Worm (Caenorhabditis elegans) whole organism, mixed stage, embryonic: ENCODE results near the gene F28C6.8.

Experiments
- bed-3 ChIP-seq: fragments of 200-800 bp; sonication (Bioruptor generic); optimal IDR thresholded peaks from 3 replicates; lab custom pipeline; 2018; ENCODE audit warnings: mild to moderate bottlenecking, missing genetic modification characterization, moderate library complexity, missing compliant biosample characterization
- ceh-83 ChIP-seq: fragments of 200-800 bp; sonication (Bioruptor generic); optimal IDR thresholded peaks from 2 replicates; lab custom pipeline; 2018; ENCODE audit warnings: mild to moderate bottlenecking, missing genetic modification characterization, missing compliant biosample characterization
- ces-1 ChIP-seq: fragments of 150-350 bp; optimal IDR thresholded peaks from 2 replicates; lab custom pipeline; 2014; ENCODE audit warnings: missing biosample characterization, missing genetic modification reagents, missing genetic modification characterization
- lin-13 ChIP-seq: fragments of 150-350 bp; optimal IDR thresholded peaks from 2 replicates; lab custom pipeline; 2014; ENCODE audit warnings: missing biosample characterization, missing genetic modification characterization
- lin-32 ChIP-seq: fragments of 200-800 bp; sonication (Bioruptor generic); optimal IDR thresholded peaks from 2 replicates; lab custom pipeline; 2018; ENCODE audit warnings: mild to moderate bottlenecking, missing genetic modification characterization, missing compliant biosample characterization
- lsy-2 ChIP-seq: fragments of 150-350 bp; optimal IDR thresholded peaks from 2 replicates; lab custom pipeline; 2014; ENCODE audit warnings: missing biosample characterization, missing genetic modification characterization
- mep-1 ChIP-seq: fragments of 150-350 bp; optimal IDR thresholded peaks from 2 replicates; lab custom pipeline; 2017; ENCODE audit warnings: missing biosample characterization, missing genetic modification reagents, missing genetic modification characterization, inconsistent platforms
- nhr-12 ChIP-seq: fragments of 150-350 bp; optimal IDR thresholded peaks from 2 replicates; lab custom pipeline; 2014; ENCODE audit warnings: missing biosample characterization, missing genetic modification characterization
- nhr-237 ChIP-seq: fragments of 150-350 bp; optimal IDR thresholded peaks from 2 replicates; lab custom pipeline; 2014; ENCODE audit warnings: missing biosample characterization, missing genetic modification characterization
- nhr-28 ChIP-seq: fragments of 150-350 bp; optimal IDR thresholded peaks from 2 replicates; lab custom pipeline; 2014; ENCODE audit warnings: missing biosample characterization, missing genetic modification characterization
- pha-4 ChIP-seq: fragments of 150-350 bp; optimal IDR thresholded peaks from 2 replicates; lab custom pipeline; 2018; ENCODE audit warnings: missing biosample characterization, missing genetic modification reagents, missing genetic modification characterization
- snpc-4 ChIP-seq: fragments of 150-350 bp; optimal IDR thresholded peaks from 2 replicates; lab custom pipeline; 2014; ENCODE audit warnings: missing biosample characterization, missing genetic modification characterization
- unc-62 ChIP-seq: fragments of 150-350 bp; optimal IDR thresholded peaks from 2 replicates; lab custom pipeline; 2014; ENCODE audit warnings: missing biosample characterization, missing genetic modification reagents, missing genetic modification characterization

DNA sequence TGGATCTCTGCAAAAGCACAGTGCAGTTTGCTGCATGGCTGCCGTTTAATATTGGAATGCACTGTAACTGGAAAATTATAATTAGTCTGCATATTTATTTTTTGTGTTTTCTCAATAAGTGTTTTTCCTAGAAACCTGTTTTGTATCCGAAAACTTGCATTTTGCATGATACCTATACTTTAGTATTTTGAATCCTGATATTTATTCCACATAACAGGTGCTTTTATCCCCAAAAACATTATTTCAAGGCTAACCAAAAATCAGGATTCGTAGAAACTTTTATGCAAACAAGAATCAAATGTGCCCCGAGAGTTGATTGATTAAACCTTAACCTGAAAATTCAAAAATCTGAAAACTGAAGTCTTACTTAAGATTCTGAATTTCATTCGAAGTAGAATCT is 3.9 kb downstream of the F28C6.8 start:
- TF ChIP-seq unc-62 (GFP tag; lab: Kevin White, UChicago): no peak
- no peak for TF ChIP-seq nhr-12 (tag; lab: Kevin White, UChicago)
- no peak for TF ChIP-seq mep-1 (tag; lab: Kevin White, UChicago)
- TF ChIP-seq nhr-28 (tag; lab: Kevin White, UChicago): no peak
- no peak for TF ChIP-seq lin-13 (tag; lab: Kevin White, UChicago)
- TF ChIP-seq snpc-4: no peak
- no peak for TF ChIP-seq lin-32 (GFP tag; lab: Kevin White, UChicago)
- TF ChIP-seq ces-1: no peak
- no peak for TF ChIP-seq pha-4 (tag; lab: Kevin White, UChicago)
- TF ChIP-seq bed-3 (GFP tag; lab: Kevin White, UChicago): no peak
- no peak for TF ChIP-seq ceh-83 (GFP tag; lab: Kevin White, UChicago)
- no peak for TF ChIP-seq lsy-2 (tag; lab: Kevin White, UChicago)
- TF ChIP-seq nhr-237: no peak
